Worm (Caenorhabditis elegans): Measurements from ENCODE around the gene dhs-9.

DNA sequence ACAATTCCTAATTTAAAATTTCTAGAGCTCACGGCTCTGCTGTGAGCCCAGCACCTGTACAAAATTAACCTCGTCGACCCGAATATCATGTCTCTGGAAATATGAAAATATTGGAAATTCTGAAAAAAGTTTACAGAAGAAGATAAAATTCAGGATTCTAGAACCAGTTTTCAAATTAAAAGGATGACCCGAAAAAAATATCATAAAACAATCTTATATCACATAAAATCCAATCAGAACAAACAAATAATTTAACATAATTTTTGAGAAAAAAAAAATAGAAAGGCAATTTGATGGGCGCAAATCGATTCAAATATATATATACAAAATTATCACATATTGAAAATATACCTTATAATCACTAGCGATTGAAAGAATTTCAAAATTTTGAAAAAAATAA, 17.5 kb upstream of the dhs-9 start, which contains the start of gene Y32H12A.7:
- no peak for TF ChIP-seq klf-2 (GFP tag; conservative IDR thresholded peaks at IDR 0.05)
- TF ChIP-seq ref-1 (GFP tag; conservative IDR thresholded peaks at IDR 0.05): no peak
